Worm (Caenorhabditis elegans) whole organism, L2 larva: Measurements from ENCODE around the gene F59G1.8.

Experiments
- F13H6.1 ChIP-seq: sonication (generic microtip); optimal IDR thresholded peaks from 2 replicates; lab custom pipeline; 2016; ENCODE audit warnings: missing genetic modification characterization, missing compliant biosample characterization
- R02D3.7 ChIP-seq: fragments of 150-350 bp; optimal IDR thresholded peaks from 2 replicates; lab custom pipeline; 2014; ENCODE audit warnings: missing biosample characterization, missing genetic modification characterization
- ZK546.5 ChIP-seq: sonication (generic microtip); optimal IDR thresholded peaks from 2 replicates; lab custom pipeline; 2017; ENCODE audit warnings: missing biosample characterization, missing genetic modification characterization
- ceh-16 ChIP-seq: fragments of 150-350 bp; optimal IDR thresholded peaks from 2 replicates; lab custom pipeline; 2014; ENCODE audit warnings: missing biosample characterization, missing genetic modification characterization
- egl-27 ChIP-seq: sonication (generic microtip); optimal IDR thresholded peaks from 3 replicates; lab custom pipeline; 2017; ENCODE audit warnings: missing biosample characterization, missing genetic modification reagents, missing genetic modification characterization
- lsy-2 ChIP-seq, 2 experiments: fragments of 150-350 bp in 1 of 2; sonication (generic microtip) in 1 of 2; optimal IDR thresholded peaks; 2 replicates each; lab custom pipeline; 2014 to 2017; ENCODE audit warnings: missing biosample characterization in 2 of 2, missing genetic modification characterization in 2 of 2
- mab-5 ChIP-seq: fragments of 150-350 bp; optimal IDR thresholded peaks from 2 replicates; lab custom pipeline; 2014; ENCODE audit warnings: missing biosample characterization, missing genetic modification characterization
- mbf-1 ChIP-seq: sonication (generic microtip); optimal IDR thresholded peaks from 2 replicates; lab custom pipeline; 2017; ENCODE audit warnings: missing biosample characterization, missing genetic modification characterization
- nhr-77 ChIP-seq: fragments of 150-350 bp; optimal IDR thresholded peaks from 2 replicates; lab custom pipeline; 2014; ENCODE audit warnings: missing biosample characterization, missing genetic modification characterization
- peb-1 ChIP-seq: fragments of 150-350 bp; optimal IDR thresholded peaks from 2 replicates; lab custom pipeline; 2014; ENCODE audit warnings: missing biosample characterization, missing genetic modification characterization
- skn-1 ChIP-seq: sonication (generic microtip); optimal IDR thresholded peaks from 2 replicates; lab custom pipeline; 2017; ENCODE audit warnings: missing biosample characterization, missing genetic modification characterization
- unc-39 ChIP-seq: fragments of 150-350 bp; optimal IDR thresholded peaks from 2 replicates; lab custom pipeline; 2014; ENCODE audit warnings: missing biosample characterization, missing genetic modification characterization
- unc-62 ChIP-seq: fragments of 150-350 bp; optimal IDR thresholded peaks from 2 replicates; lab custom pipeline; 2014; ENCODE audit warnings: missing biosample characterization, missing genetic modification reagents, missing genetic modification characterization
- ztf-11 ChIP-seq: sonication (generic microtip); optimal IDR thresholded peaks from 2 replicates; lab custom pipeline; 2017; ENCODE audit warnings: missing biosample characterization, missing genetic modification characterization

- TF ChIP-seq mab-5 (tag; lab: Kevin White, UChicago) (no peak), nhr-77 (tag; lab: Kevin White, UChicago) (no peak), egl-27 (tag; lab: Kevin White, UChicago) (no peak), skn-1 (tag; lab: Kevin White, UChicago) (no peak), ceh-16 (tag; lab: Kevin White, UChicago) (no peak), lsy-2 (tag; optimal IDR thresholded peaks at IDR 0.05; lab: Kevin White, UChicago) (no peak), unc-62 (no peak), ZK546.5 (no peak), unc-39 (tag; lab: Kevin White, UChicago) (no peak), peb-1 (tag; lab: Kevin White, UChicago) (no peak), mbf-1 (no peak), ztf-11 (no peak), F13H6.1 (no peak), R02D3.7 (tag; lab: Kevin White, UChicago) (no peak)
These were observed 40.7 kb upstream of the F59G1.8 start, which contains the start of gene F55C12.19 for ce11 chrII:5865405-5866308.
